Worm (Caenorhabditis elegans) whole organism, L2 larva: Measurements from ENCODE around the gene F32D8.15.

Experiments used
- C34F6.9 ChIP-seq: fragments of 150-350 bp; optimal IDR thresholded peaks from 2 replicates; lab custom pipeline; 2014; ENCODE audit warnings: missing biosample characterization, missing genetic modification characterization
- F13H6.1 ChIP-seq: sonication (generic microtip); optimal IDR thresholded peaks from 2 replicates; lab custom pipeline; 2016; ENCODE audit warnings: missing genetic modification characterization, missing compliant biosample characterization
- R02D3.7 ChIP-seq: fragments of 150-350 bp; optimal IDR thresholded peaks from 2 replicates; lab custom pipeline; 2014; ENCODE audit warnings: missing biosample characterization, missing genetic modification characterization
- Y55F3AM.14 ChIP-seq: fragments of 200-800 bp; sonication (Bioruptor generic); optimal IDR thresholded peaks from 2 replicates; lab custom pipeline; 2018; ENCODE audit warnings: mild to moderate bottlenecking, missing genetic modification characterization, missing compliant biosample characterization
- ZK546.5 ChIP-seq: sonication (generic microtip); optimal IDR thresholded peaks from 2 replicates; lab custom pipeline; 2017; ENCODE audit warnings: missing biosample characterization, missing genetic modification characterization
- aly-2 ChIP-seq: fragments of 150-350 bp; optimal IDR thresholded peaks from 2 replicates; lab custom pipeline; 2014; ENCODE audit warnings: missing biosample characterization, missing genetic modification characterization
- ama-1 ChIP-seq: fragments of 150-350 bp; optimal IDR thresholded peaks from 2 replicates; lab custom pipeline; 2018; ENCODE audit warnings: inconsistent platforms
- blmp-1 ChIP-seq: sonication (generic microtip); optimal IDR thresholded peaks from 2 replicates; lab custom pipeline; 2017; ENCODE audit warnings: missing genetic modification characterization, mild to moderate bottlenecking, missing compliant biosample characterization, antibody characterized with exemption, moderate library complexity; ENCODE audit not compliant: insufficient read depth
- ceh-16 ChIP-seq: fragments of 150-350 bp; optimal IDR thresholded peaks from 2 replicates; lab custom pipeline; 2014; ENCODE audit warnings: missing biosample characterization, missing genetic modification characterization
- ceh-82 ChIP-seq: fragments of 150-350 bp; optimal IDR thresholded peaks from 2 replicates; lab custom pipeline; 2014; ENCODE audit warnings: missing biosample characterization, missing genetic modification characterization
- crh-2 ChIP-seq: sonication (generic microtip); optimal IDR thresholded peaks from 2 replicates; lab custom pipeline; 2017; ENCODE audit warnings: missing biosample characterization, missing genetic modification characterization
- dmd-4 ChIP-seq: sonication (generic microtip); optimal IDR thresholded peaks from 2 replicates; lab custom pipeline; 2017; ENCODE audit warnings: missing biosample characterization, missing genetic modification characterization
- egl-27 ChIP-seq: sonication (generic microtip); optimal IDR thresholded peaks from 3 replicates; lab custom pipeline; 2017; ENCODE audit warnings: missing biosample characterization, missing genetic modification reagents, missing genetic modification characterization
- elt-1 ChIP-seq: fragments of 150-350 bp; optimal IDR thresholded peaks from 2 replicates; lab custom pipeline; 2014; ENCODE audit warnings: missing biosample characterization, missing genetic modification characterization
- fos-1 ChIP-seq: fragments of 150-350 bp; optimal IDR thresholded peaks from 2 replicates; lab custom pipeline; 2014; ENCODE audit warnings: missing biosample characterization, missing genetic modification characterization
- gmeb-1 ChIP-seq: fragments of 150-350 bp; optimal IDR thresholded peaks from 2 replicates; lab custom pipeline; 2014; ENCODE audit warnings: missing biosample characterization, missing genetic modification characterization
- lin-11 ChIP-seq: fragments of 150-350 bp; sonication (generic microtip); optimal IDR thresholded peaks from 2 replicates; lab custom pipeline; 2014; ENCODE audit warnings: missing biosample characterization, missing genetic modification characterization, inconsistent platforms, mixed read lengths
- lsy-2 ChIP-seq, 2 experiments: fragments of 150-350 bp in 1 of 2; sonication (generic microtip) in 1 of 2; optimal IDR thresholded peaks; 2 replicates each; lab custom pipeline; 2014 to 2017; ENCODE audit warnings: missing biosample characterization in 2 of 2, missing genetic modification characterization in 2 of 2
- mab-5 ChIP-seq: fragments of 150-350 bp; optimal IDR thresholded peaks from 2 replicates; lab custom pipeline; 2014; ENCODE audit warnings: missing biosample characterization, missing genetic modification characterization
- nhr-10 ChIP-seq: sonication (generic microtip); optimal IDR thresholded peaks from 2 replicates; lab custom pipeline; 2017; ENCODE audit warnings: missing biosample characterization, missing genetic modification characterization
- nhr-11 ChIP-seq: fragments of 150-350 bp; optimal IDR thresholded peaks from 2 replicates; lab custom pipeline; 2014; ENCODE audit warnings: missing biosample characterization, missing genetic modification characterization
- nhr-129 ChIP-seq: fragments of 150-350 bp; optimal IDR thresholded peaks from 2 replicates; lab custom pipeline; 2014; ENCODE audit warnings: missing biosample characterization, missing genetic modification characterization
- nhr-23 ChIP-seq: fragments of 150-350 bp; optimal IDR thresholded peaks from 2 replicates; lab custom pipeline; 2014; ENCODE audit warnings: missing biosample characterization, missing genetic modification reagents, missing genetic modification characterization
- nhr-25 ChIP-seq: fragments of 150-350 bp; sonication (generic microtip); optimal IDR thresholded peaks from 3 replicates; lab custom pipeline; 2014; ENCODE audit warnings: missing biosample characterization, missing genetic modification characterization
- nhr-77 ChIP-seq: fragments of 150-350 bp; optimal IDR thresholded peaks from 2 replicates; lab custom pipeline; 2014; ENCODE audit warnings: missing biosample characterization, missing genetic modification characterization
- peb-1 ChIP-seq: fragments of 150-350 bp; optimal IDR thresholded peaks from 2 replicates; lab custom pipeline; 2014; ENCODE audit warnings: missing biosample characterization, missing genetic modification characterization
- sem-4 ChIP-seq: fragments of 150-350 bp; optimal IDR thresholded peaks from 2 replicates; lab custom pipeline; 2014; ENCODE audit warnings: missing biosample characterization, missing genetic modification reagents, missing genetic modification characterization
- skn-1 ChIP-seq: sonication (generic microtip); optimal IDR thresholded peaks from 2 replicates; lab custom pipeline; 2017; ENCODE audit warnings: missing biosample characterization, missing genetic modification characterization
- sma-3 ChIP-seq: sonication (generic microtip); optimal IDR thresholded peaks from 2 replicates; lab custom pipeline; 2016; ENCODE audit warnings: missing genetic modification reagents, missing genetic modification characterization, missing compliant biosample characterization
- sma-9 ChIP-seq, 2 experiments: fragments of 150-350 bp in 1 of 2; sonication (generic microtip) in 1 of 2; optimal IDR thresholded peaks; 2 replicates each; lab custom pipeline; 2014 to 2016; ENCODE audit warnings: missing genetic modification characterization in 2 of 2, mild to moderate bottlenecking in 1 of 2, missing biosample characterization in 1 of 2, missing compliant biosample characterization in 1 of 2, missing genetic modification reagents in 1 of 2, moderate library complexity in 1 of 2
- snpc-4 ChIP-seq: fragments of 150-350 bp; optimal IDR thresholded peaks from 2 replicates; lab custom pipeline; 2014; ENCODE audit warnings: missing biosample characterization, missing genetic modification characterization
- unc-39 ChIP-seq: fragments of 150-350 bp; optimal IDR thresholded peaks from 2 replicates; lab custom pipeline; 2014; ENCODE audit warnings: missing biosample characterization, missing genetic modification characterization
- unc-55 ChIP-seq: fragments of 150-350 bp; sonication (generic microtip); optimal IDR thresholded peaks from 3 replicates; lab custom pipeline; 2014; ENCODE audit warnings: missing biosample characterization, missing genetic modification reagents, missing genetic modification characterization
- unc-62 ChIP-seq: fragments of 150-350 bp; optimal IDR thresholded peaks from 2 replicates; lab custom pipeline; 2014; ENCODE audit warnings: missing biosample characterization, missing genetic modification reagents, missing genetic modification characterization
- zag-1 ChIP-seq: fragments of 150-350 bp; optimal IDR thresholded peaks from 2 replicates; lab custom pipeline; 2014; ENCODE audit warnings: missing biosample characterization, missing genetic modification characterization
- ztf-1 ChIP-seq: fragments of 200-800 bp; sonication (Bioruptor generic); conservative IDR thresholded peaks from 2 replicates; pipeline ENCODE4 v1.3.6; 2022; ENCODE audit warnings: missing genetic modification characterization, missing compliant biosample characterization
- ztf-11 ChIP-seq: sonication (generic microtip); optimal IDR thresholded peaks from 2 replicates; lab custom pipeline; 2017; ENCODE audit warnings: missing biosample characterization, missing genetic modification characterization
- ztf-4 ChIP-seq: fragments of 150-350 bp; optimal IDR thresholded peaks from 2 replicates; lab custom pipeline; 2014; ENCODE audit warnings: missing biosample characterization, missing genetic modification characterization

The F32D8.15 gene

ce11 chrV:10897172-10897571 is 6.7 kb upstream of the F32D8.15 start (continued):
- TF ChIP-seq dmd-4 (tag; lab: Kevin White, UChicago), result peak; percentile 58

DNA sequence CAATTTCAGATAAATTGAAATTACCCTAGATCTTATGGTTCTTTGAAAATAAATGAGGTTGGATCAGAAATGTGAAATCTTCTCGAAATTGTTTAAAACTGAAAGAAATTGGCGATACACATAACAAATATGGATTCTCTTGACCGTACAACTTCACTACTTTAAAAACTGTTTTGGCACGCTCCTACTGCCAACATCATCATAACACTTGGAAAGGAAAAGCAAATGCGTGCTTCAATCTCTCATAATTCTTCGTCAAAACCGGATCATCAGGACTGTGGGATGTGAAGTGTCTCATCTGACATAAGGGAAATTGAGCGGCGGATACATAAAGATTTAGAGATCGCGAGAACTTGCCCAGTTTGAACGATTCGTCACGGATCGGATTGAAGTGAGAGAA is 5.7 kb upstream of the F32D8.15 start, which contains the start of gene F32D8.7:
Gene F32D8.7 (plus strand): TSS at position 329 of the 400 bp plus-strand sequence.
- TF ChIP-seq nhr-25 (tag; lab: Kevin White, UChicago) (no peak), sem-4 (no peak), lsy-2 (tag; optimal IDR thresholded peaks at IDR 0.05; lab: Kevin White, UChicago) (no peak), unc-55 (GFP tag; lab: Kevin White, UChicago) (no peak), nhr-11 (tag; lab: Kevin White, UChicago) (no peak), lin-11 (tag; lab: Kevin White, UChicago) (no peak), nhr-77 (tag; lab: Kevin White, UChicago) (no peak), nhr-23 (no peak), ceh-82 (tag; lab: Kevin White, UChicago) (no peak), ztf-11 (tag; lab: Kevin White, UChicago) (no peak), unc-39 (tag; lab: Kevin White, UChicago) (no peak), F13H6.1 (tag; lab: Kevin White, UChicago) (no peak), crh-2 (tag; lab: Kevin White, UChicago) (no peak), R02D3.7 (no peak), snpc-4 (tag; lab: Kevin White, UChicago) (no peak), gmeb-1 (tag; lab: Kevin White, UChicago) (no peak), skn-1 (tag; lab: Kevin White, UChicago) (no peak), unc-62 (no peak)

DNA sequence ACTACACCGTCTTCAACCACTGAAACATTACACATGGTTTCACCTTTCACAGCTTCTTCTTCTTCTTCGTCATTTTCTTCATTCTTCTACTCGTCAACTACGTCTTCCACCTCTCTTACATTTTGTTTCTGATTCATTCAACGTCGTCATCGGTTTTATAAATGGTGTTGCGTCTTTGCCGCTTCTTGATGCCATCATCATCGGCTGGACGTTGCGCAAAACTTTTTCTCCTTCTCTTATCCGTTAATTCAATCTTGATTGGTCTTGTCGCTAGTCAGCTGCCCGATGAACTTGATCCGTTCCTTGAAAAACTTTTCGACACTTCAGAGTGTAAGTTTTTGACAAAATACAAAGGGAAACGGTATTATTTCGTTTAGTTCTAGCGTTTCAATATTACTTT is 5.2 kb upstream of the F32D8.15 start:
- TF ChIP-seq ceh-82 (tag; lab: Kevin White, UChicago) (no peak), blmp-1 (tag; lab: Kevin White, UChicago) (no peak), nhr-10 (tag; lab: Kevin White, UChicago) (no peak), nhr-25 (tag; lab: Kevin White, UChicago) (peak; percentile 34), ceh-16 (tag; lab: Kevin White, UChicago) (peak; percentile 24)

ce11 chrV:10901125-10901524 is 2.7 kb upstream of the F32D8.15 start, which contains the start of gene spp-16:
Gene spp-16 (minus strand): TSS chrV:10901303.
- TF ChIP-seq fos-1, result peak; percentile 37
- no peak for TF ChIP-seq nhr-23

- no peak for TF ChIP-seq sma-3
- no peak for TF ChIP-seq ZK546.5 (tag; lab: Kevin White, UChicago)
- no peak for TF ChIP-seq blmp-1 (tag; lab: Kevin White, UChicago)
- no peak for TF ChIP-seq ama-1
- TF ChIP-seq unc-39 (tag; lab: Kevin White, UChicago), result no peak
Observed at ce11 chrV:10902682-10903081, 1.2 kb upstream of the F32D8.15 start, which contains the start of gene F32D8.8. Gene F32D8.8 (minus strand): TSS chrV:10902782.

- TF ChIP-seq peb-1 (tag; lab: Kevin White, UChicago), result no peak
- TF ChIP-seq unc-55 (GFP tag; lab: Kevin White, UChicago), result peak; percentile 40
- TF ChIP-seq C34F6.9 (tag; lab: Kevin White, UChicago), result peak; percentile 33
- TF ChIP-seq elt-1 (tag; lab: Kevin White, UChicago), result no peak
- peak; percentile 18 for TF ChIP-seq Y55F3AM.14 (GFP tag; lab: Kevin White, UChicago)
- peak; percentile 31 for TF ChIP-seq crh-2 (tag; lab: Kevin White, UChicago)
- peak in 1 of 2 experiments; percentile 31 for TF ChIP-seq lsy-2 (tag; optimal IDR thresholded peaks at IDR 0.05; lab: Kevin White, UChicago)
- TF ChIP-seq zag-1 (tag; lab: Kevin White, UChicago), result peak; percentile 41
Observed at ce11 chrV:10904795-10905194, 947 bp downstream of the F32D8.15 start.

DNA sequence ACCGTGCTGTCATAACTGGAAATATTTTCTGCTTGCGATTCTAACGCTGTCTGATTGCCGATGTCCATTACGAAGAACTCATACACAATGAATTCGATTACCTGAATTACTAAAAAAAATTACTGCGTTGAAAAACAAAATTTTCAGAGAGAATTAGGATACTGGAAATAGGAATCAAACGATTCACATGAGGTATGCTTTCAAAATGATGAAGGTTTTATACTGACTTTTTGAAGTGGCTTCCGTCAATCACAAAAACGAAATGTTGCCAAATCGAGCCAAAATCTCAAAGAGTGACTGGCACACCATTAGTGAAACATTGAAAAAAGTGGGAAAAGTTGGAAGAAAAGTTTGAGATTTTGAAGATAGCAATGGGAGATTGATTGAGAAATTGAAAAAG is 5.2 kb downstream of the F32D8.15 start, which contains the start of gene zzz-1:
Gene zzz-1 (minus strand): TSS at position 101 of the 400 bp plus-strand sequence.
- TF ChIP-seq sma-9 (GFP tag; optimal IDR thresholded peaks at IDR 0.05; lab: Kevin White, UChicago) (no peak), sma-9 (tag; optimal IDR thresholded peaks at IDR 0.05; lab: Kevin White, UChicago) (no peak), aly-2 (no peak), mab-5 (tag; lab: Kevin White, UChicago) (no peak), crh-2 (tag; lab: Kevin White, UChicago) (no peak), nhr-25 (tag; lab: Kevin White, UChicago) (no peak), ztf-4 (tag; lab: Kevin White, UChicago) (no peak), unc-62 (no peak), R02D3.7 (no peak), C34F6.9 (tag; lab: Kevin White, UChicago) (no peak), peb-1 (tag; lab: Kevin White, UChicago) (no peak), ama-1 (no peak), zag-1 (tag; lab: Kevin White, UChicago) (no peak), egl-27 (tag; lab: Kevin White, UChicago) (no peak), fos-1 (no peak), lin-11 (tag; lab: Kevin White, UChicago) (no peak), unc-39 (tag; lab: Kevin White, UChicago) (no peak), ztf-1 (GFP tag; lab: Robert Waterston, UW) (no peak), nhr-129 (tag; lab: Kevin White, UChicago) (no peak)
